Fruit fly (Drosophila melanogaster): Measurements from ENCODE around the gene Nmd3.

The Nmd3 gene

dm6 chrX:2222181-2222790 is 37.8 kb upstream of the Nmd3 start, which contains the start of gene Vinc (continued):
- TF ChIP-seq CG2199 (GFP tag; IDR thresholded peaks at IDR 0.05): 0 out of 3 replicates have a peak, but pooled peaks have one; percentile 52
- peak; percentile 81 for TF ChIP-seq Oli (tag; optimal IDR thresholded peaks at IDR 0.05)
- peak in 1 of 2 experiments; percentile 38 for TF ChIP-seq Hr51 (GFP tag; optimal IDR thresholded peaks at IDR 0.05)
- TF ChIP-seq CG43689 (GFP tag; IDR thresholded peaks at IDR 0.05): no peak
- TF ChIP-seq aop (GFP tag; IDR thresholded peaks at IDR 0.05): no peak
- peak; percentile 83 for TF ChIP-seq pb (GFP tag; optimal IDR thresholded peaks at IDR 0.05)
- TF ChIP-seq ssp (GFP tag; IDR thresholded peaks at IDR 0.05): peak; percentile 62
- TF ChIP-seq chinmo (GFP tag; IDR thresholded peaks at IDR 0.05; ENCODE audit: partially characterized antibody): no peak
- peak; percentile 90 for TF ChIP-seq CG1233 (GFP tag; optimal IDR thresholded peaks at IDR 0.05)
- TF ChIP-seq Dip3 (GFP tag; optimal IDR thresholded peaks at IDR 0.05): peak; percentile 86
- no peak for TF ChIP-seq CG1024 (GFP tag; IDR thresholded peaks at IDR 0.05)
- 0 out of 3 replicates have a peak, but pooled peaks have one; percentile 55 for TF ChIP-seq ase (GFP tag; IDR thresholded peaks at IDR 0.05)
- no peak for TF ChIP-seq vnd (GFP tag; IDR thresholded peaks at IDR 0.05; ENCODE audit: partially characterized antibody)
- peak; percentile 89 for TF ChIP-seq CG10979 (tag; optimal IDR thresholded peaks at IDR 0.05)
- no peak for TF ChIP-seq CG12769 (tag; optimal IDR thresholded peaks at IDR 0.05)
- no peak for TF ChIP-seq cad (GFP tag; optimal IDR thresholded peaks at IDR 0.05)
- TF ChIP-seq Aef1 (GFP tag; IDR thresholded peaks at IDR 0.05): peak; percentile 81
- TF ChIP-seq bcd (GFP tag; optimal IDR thresholded peaks at IDR 0.05): peak; percentile 92
- peak; percentile 50 for TF ChIP-seq CG9609 (GFP tag; optimal IDR thresholded peaks at IDR 0.05)
- no peak for TF ChIP-seq CG15479 (GFP tag; optimal IDR thresholded peaks at IDR 0.05)
- peak; percentile 89 for TF ChIP-seq CG4424 (GFP tag; optimal IDR thresholded peaks at IDR 0.05)
- TF ChIP-seq pan (optimal IDR thresholded peaks at IDR 0.05): no peak
- TF ChIP-seq pan (GFP tag; optimal IDR thresholded peaks at IDR 0.05 in 1 of 2, IDR thresholded peaks at IDR 0.05 in 1 of 2): peak in 1 of 2 experiments; percentile 75
- TF ChIP-seq hbn (GFP tag; IDR thresholded peaks at IDR 0.05; ENCODE audit: partially characterized antibody): no peak
- TF ChIP-seq CG13624 (GFP tag; optimal IDR thresholded peaks at IDR 0.05): peak; percentile 91
- TF ChIP-seq shn (GFP tag; optimal IDR thresholded peaks at IDR 0.05): peak; percentile 83
- peak; percentile 84 for TF ChIP-seq CoRest (tag; optimal IDR thresholded peaks at IDR 0.05)
- TF ChIP-seq Jarid2 (GFP tag; optimal IDR thresholded peaks at IDR 0.05): peak; percentile 86
- TF ChIP-seq Tbp (GFP tag; optimal IDR thresholded peaks at IDR 0.05): no peak
- peak; percentile 77 for TF ChIP-seq Ada2b (GFP tag; IDR thresholded peaks at IDR 0.05)
- peak; percentile 98 for TF ChIP-seq sens (GFP tag)
- no peak for TF ChIP-seq Lpt (GFP tag; optimal IDR thresholded peaks at IDR 0.05)
- TF ChIP-seq cg (GFP tag; optimal IDR thresholded peaks at IDR 0.05): peak; percentile 71
- peak; percentile 55 for TF ChIP-seq Sry-δ (GFP tag; optimal IDR thresholded peaks at IDR 0.05)
- TF ChIP-seq CG12071 (GFP tag; optimal IDR thresholded peaks at IDR 0.05): peak; percentile 78
- TF ChIP-seq zf30C (GFP tag; optimal IDR thresholded peaks at IDR 0.05): no peak
- peak; percentile 78 for TF ChIP-seq CG18476 (GFP tag; optimal IDR thresholded peaks at IDR 0.05)
- TF ChIP-seq CG7556 (GFP tag; optimal IDR thresholded peaks at IDR 0.05): peak; percentile 83
- no peak for TF ChIP-seq ac (GFP tag; optimal IDR thresholded peaks at IDR 0.05)
- peak; percentile 62; the same call in 2 of the 3 replicates for TF ChIP-seq CG14050 (GFP tag; IDR thresholded peaks at IDR 0.05)
- TF ChIP-seq CG6689 (GFP tag; IDR thresholded peaks at IDR 0.05): peak; percentile 92
- TF ChIP-seq CG4820 (GFP tag; optimal IDR thresholded peaks at IDR 0.05): peak; percentile 77
- peak; percentile 80 for TF ChIP-seq NK7.1 (GFP tag; optimal IDR thresholded peaks at IDR 0.05)
- TF ChIP-seq CG12744 (GFP tag; optimal IDR thresholded peaks at IDR 0.05): no peak
- peak; percentile 85 for TF ChIP-seq CG2120 (GFP tag; optimal IDR thresholded peaks at IDR 0.05)
- peak; percentile 89 for TF ChIP-seq CG17829 (tag; optimal IDR thresholded peaks at IDR 0.05)
- TF ChIP-seq hkb (optimal IDR thresholded peaks at IDR 0.05): no peak
- TF ChIP-seq hkb (GFP tag; IDR thresholded peaks at IDR 0.05): peak; percentile 86
- no peak for TF ChIP-seq prd (optimal IDR thresholded peaks at IDR 0.05)
- TF ChIP-seq prd (GFP tag; IDR thresholded peaks at IDR 0.05): peak; percentile 79
- peak; percentile 96 for TF ChIP-seq CG10543 (GFP tag; optimal IDR thresholded peaks at IDR 0.05)

All from whole organism, embryonic.